Worm (Caenorhabditis elegans) whole organism, mixed stage, embryonic: Measurements from ENCODE around the gene ugt-4.

Experiments used
- M03D4.4 ChIP-seq: sonication (generic microtip); optimal IDR thresholded peaks from 2 replicates; lab custom pipeline; 2017; ENCODE audit warnings: mild to moderate bottlenecking, missing genetic modification characterization, missing compliant biosample characterization
- bed-3 ChIP-seq: fragments of 200-800 bp; sonication (Bioruptor generic); optimal IDR thresholded peaks from 3 replicates; lab custom pipeline; 2018; ENCODE audit warnings: mild to moderate bottlenecking, missing genetic modification characterization, moderate library complexity, missing compliant biosample characterization
- blmp-1 ChIP-seq: fragments of 150-350 bp; optimal IDR thresholded peaks from 2 replicates; lab custom pipeline; 2014; ENCODE audit warnings: missing biosample characterization, missing genetic modification characterization
- ceh-83 ChIP-seq: fragments of 200-800 bp; sonication (Bioruptor generic); optimal IDR thresholded peaks from 2 replicates; lab custom pipeline; 2018; ENCODE audit warnings: mild to moderate bottlenecking, missing genetic modification characterization, missing compliant biosample characterization
- ces-1 ChIP-seq: fragments of 150-350 bp; optimal IDR thresholded peaks from 2 replicates; lab custom pipeline; 2014; ENCODE audit warnings: missing biosample characterization, missing genetic modification reagents, missing genetic modification characterization
- cnd-1 ChIP-seq: fragments of 200-800 bp; sonication (Bioruptor generic); optimal IDR thresholded peaks from 2 replicates; lab custom pipeline; 2018; ENCODE audit warnings: mild to moderate bottlenecking, missing genetic modification characterization, missing compliant biosample characterization
- drap-1 ChIP-seq: fragments of 200-800 bp; sonication (Bioruptor generic); optimal IDR thresholded peaks from 3 replicates; lab custom pipeline; 2018; ENCODE audit warnings: mild to moderate bottlenecking, missing genetic modification characterization, missing compliant biosample characterization
- elt-1 ChIP-seq: sonication (generic microtip); optimal IDR thresholded peaks from 2 replicates; lab custom pipeline; 2017; ENCODE audit warnings: missing genetic modification characterization, mild to moderate bottlenecking, missing compliant biosample characterization, antibody characterized with exemption, moderate library complexity, borderline replicate concordance; ENCODE audit not compliant: insufficient read depth
- ham-2 ChIP-seq: fragments of 200-800 bp; sonication (Bioruptor generic); optimal IDR thresholded peaks from 2 replicates; lab custom pipeline; 2018; ENCODE audit warnings: mild to moderate bottlenecking, missing genetic modification characterization, missing compliant biosample characterization
- mab-5 ChIP-seq: fragments of 150-350 bp; optimal IDR thresholded peaks from 2 replicates; lab custom pipeline; 2014; ENCODE audit warnings: missing biosample characterization, missing genetic modification characterization
- mep-1 ChIP-seq: fragments of 150-350 bp; optimal IDR thresholded peaks from 2 replicates; lab custom pipeline; 2017; ENCODE audit warnings: missing biosample characterization, missing genetic modification reagents, missing genetic modification characterization, inconsistent platforms
- mls-2 ChIP-seq: sonication (generic microtip); optimal IDR thresholded peaks from 2 replicates; lab custom pipeline; 2016; ENCODE audit warnings: mild to moderate bottlenecking, missing genetic modification characterization, moderate library complexity, missing compliant biosample characterization
- nhr-12 ChIP-seq: fragments of 150-350 bp; optimal IDR thresholded peaks from 2 replicates; lab custom pipeline; 2014; ENCODE audit warnings: missing biosample characterization, missing genetic modification characterization
- nhr-237 ChIP-seq: fragments of 150-350 bp; optimal IDR thresholded peaks from 2 replicates; lab custom pipeline; 2014; ENCODE audit warnings: missing biosample characterization, missing genetic modification characterization
- nhr-76 ChIP-seq: sonication (generic microtip); optimal IDR thresholded peaks from 2 replicates; lab custom pipeline; 2017; ENCODE audit warnings: missing biosample characterization, missing genetic modification characterization
- tbx-8 ChIP-seq: fragments of 200-800 bp; sonication (Bioruptor generic); optimal IDR thresholded peaks from 2 replicates; lab custom pipeline; 2018; ENCODE audit warnings: mild to moderate bottlenecking, missing genetic modification characterization, moderate library complexity, missing compliant biosample characterization
- unc-120 ChIP-seq: sonication (generic microtip); optimal IDR thresholded peaks from 2 replicates; lab custom pipeline; 2017; ENCODE audit warnings: missing genetic modification characterization, missing compliant biosample characterization; ENCODE audit not compliant: poor library complexity, severe bottlenecking
- zip-8 ChIP-seq: fragments of 150-350 bp; optimal IDR thresholded peaks from 2 replicates; lab custom pipeline; 2014; ENCODE audit warnings: missing biosample characterization, missing genetic modification characterization
- ztf-11 ChIP-seq: fragments of 150-350 bp; optimal IDR thresholded peaks from 2 replicates; lab custom pipeline; 2014; ENCODE audit warnings: missing biosample characterization, missing genetic modification characterization

ugt-4 gene

ce11 chrV:12747431-12747830, 47.7 kb downstream of the ugt-4 start, which contains the start of gene C15C8.4:
Gene C15C8.4 (minus strand): TSS chrV:12747463.
- TF ChIP-seq elt-1 (tag; lab: Kevin White, UChicago) (peak; percentile 94), nhr-76 (tag; lab: Kevin White, UChicago) (no peak)

ce11 chrV:12744979-12745378, 50.2 kb downstream of the ugt-4 start, which contains the start of gene C15C8.7:
Gene C15C8.7 (minus strand): TSS chrV:12745050.
- TF ChIP-seq mep-1 (tag; lab: Kevin White, UChicago) (no peak), tbx-8 (GFP tag; lab: Kevin White, UChicago) (no peak), ham-2 (GFP tag; lab: Kevin White, UChicago) (no peak), ceh-83 (GFP tag; lab: Kevin White, UChicago) (no peak), ztf-11 (tag; lab: Kevin White, UChicago) (no peak), M03D4.4 (tag; lab: Kevin White, UChicago) (no peak), mab-5 (tag; lab: Kevin White, UChicago) (no peak), ces-1 (GFP tag; lab: Kevin White, UChicago) (no peak), blmp-1 (tag; lab: Kevin White, UChicago) (no peak), nhr-12 (tag; lab: Kevin White, UChicago) (no peak), cnd-1 (tag; lab: Kevin White, UChicago) (no peak), bed-3 (no peak)

ce11 chrV:12743778-12744502, 51.2 kb downstream of the ugt-4 start:
- TF ChIP-seq nhr-76 (tag; lab: Kevin White, UChicago), result no peak
- TF ChIP-seq drap-1, result no peak
- no peak for TF ChIP-seq nhr-237 (tag; lab: Kevin White, UChicago)
- no peak for TF ChIP-seq zip-8 (tag; lab: Kevin White, UChicago)
- no peak for TF ChIP-seq blmp-1 (tag; lab: Kevin White, UChicago)
- TF ChIP-seq tbx-8 (GFP tag; lab: Kevin White, UChicago), result no peak
- no peak for TF ChIP-seq elt-1 (tag; lab: Kevin White, UChicago)
- TF ChIP-seq M03D4.4 (tag; lab: Kevin White, UChicago), result no peak
- no peak for TF ChIP-seq ces-1 (GFP tag; lab: Kevin White, UChicago)
- no peak for TF ChIP-seq mls-2 (tag; lab: Kevin White, UChicago)
- TF ChIP-seq unc-120 (tag; lab: Kevin White, UChicago), result no peak
- no peak for TF ChIP-seq ztf-11 (tag; lab: Kevin White, UChicago)
- TF ChIP-seq ceh-83 (GFP tag; lab: Kevin White, UChicago), result no peak
